4 fruit fly cellular contexts compared by ENCODE assay signal in genomic region chr3R:7536281-7536680, dm6.
TF ChIP-seq lines count a peak whose summit lies in the region.

Gene alpha-Est5, minus strand, starts transcription at chr3R:7536390.

- TF ChIP-seq CTCF in whole organism, embryonic (GFP tag; optimal IDR thresholded peaks at IDR 0.05; lab: Kevin White, UChicago): no peak

TF ChIP-seq in whole organism, adult, 20 proteins besides CTCF, POLR2A, EP300 and RAD21:
- peak; percentile 40 for TF ChIP-seq CG33017 (tag; optimal IDR thresholded peaks at IDR 0.05; lab: Kevin White, UChicago)
- peak; percentile 21 for TF ChIP-seq toe (GFP tag; optimal IDR thresholded peaks at IDR 0.05; lab: Kevin White, UChicago)
- TF ChIP-seq cic (GFP tag; optimal IDR thresholded peaks at IDR 0.05; lab: Kevin White, UChicago): peak; percentile 46
- TF ChIP-seq ovo (GFP tag; optimal IDR thresholded peaks at IDR 0.05; lab: Kevin White, UChicago): no peak
- peak; percentile 4 for TF ChIP-seq Hr96 (GFP tag; optimal IDR thresholded peaks at IDR 0.05; lab: Kevin White, UChicago)
- no peak for TF ChIP-seq pad (GFP tag; optimal IDR thresholded peaks at IDR 0.05; lab: Kevin White, UChicago)
- no peak for TF ChIP-seq CG14711 (tag; optimal IDR thresholded peaks at IDR 0.05; lab: Kevin White, UChicago)
- TF ChIP-seq CG1620 (GFP tag; optimal IDR thresholded peaks at IDR 0.05; lab: Kevin White, UChicago): peak; percentile 41
- peak; percentile 54 for TF ChIP-seq tj (GFP tag; optimal IDR thresholded peaks at IDR 0.05; lab: Kevin White, UChicago)
- no peak for TF ChIP-seq Crg-1 (GFP tag; optimal IDR thresholded peaks at IDR 0.05; lab: Kevin White, UChicago)
- peak; percentile 31 for TF ChIP-seq Mnt (GFP tag; optimal IDR thresholded peaks at IDR 0.05; lab: Kevin White, UChicago)
- peak; percentile 87 for TF ChIP-seq kay (GFP tag; lab: Kevin White, UChicago; ENCODE audit: borderline replicate concordance)
- peak in 1 of 2 experiments; percentile 55 for TF ChIP-seq cnc (optimal IDR thresholded peaks at IDR 0.05; lab: Kevin White, UChicago)
- no peak for TF ChIP-seq CG7045 (GFP tag; optimal IDR thresholded peaks at IDR 0.05; lab: Kevin White, UChicago)
- peak; percentile 29 for TF ChIP-seq bab1 (GFP tag; optimal IDR thresholded peaks at IDR 0.05; lab: Kevin White, UChicago)
- TF ChIP-seq CG5204 (GFP tag; optimal IDR thresholded peaks at IDR 0.05; lab: Kevin White, UChicago): no peak
- TF ChIP-seq CG7101 (tag; optimal IDR thresholded peaks at IDR 0.05; lab: Kevin White, UChicago): peak; percentile 14
- no peak for TF ChIP-seq Clk (GFP tag; optimal IDR thresholded peaks at IDR 0.05; lab: Kevin White, UChicago)
- no peak for TF ChIP-seq CG11617 (GFP tag; optimal IDR thresholded peaks at IDR 0.05; lab: Kevin White, UChicago)
- TF ChIP-seq CG12768 (GFP tag; optimal IDR thresholded peaks at IDR 0.05; lab: Kevin White, UChicago): no peak

TF ChIP-seq in whole organism, embryonic, 481 proteins besides CTCF, POLR2A, EP300 and RAD21:
- peak; percentile 98 for TF ChIP-seq exex (tag; optimal IDR thresholded peaks at IDR 0.05; lab: Kevin White, UChicago)
- TF ChIP-seq grn (GFP tag; optimal IDR thresholded peaks at IDR 0.05; lab: Kevin White, UChicago): peak; percentile 40
- no peak for TF ChIP-seq CG4404 (GFP tag; IDR thresholded peaks at IDR 0.05; lab: Robert Waterston, UW)
- TF ChIP-seq otp (GFP tag; IDR thresholded peaks at IDR 0.05; lab: Robert Waterston, UW): no peak
- no peak for TF ChIP-seq fd102C (GFP tag; optimal IDR thresholded peaks at IDR 0.05; lab: Kevin White, UChicago)
- no peak for TF ChIP-seq Asciz (GFP tag; optimal IDR thresholded peaks at IDR 0.05; lab: Kevin White, UChicago)
- TF ChIP-seq NK7.1 (GFP tag; optimal IDR thresholded peaks at IDR 0.05; lab: Kevin White, UChicago): no peak
- no peak for TF ChIP-seq ATbp (GFP tag; optimal IDR thresholded peaks at IDR 0.05; lab: Kevin White, UChicago)
- no peak for TF ChIP-seq Adf1 (GFP tag; IDR thresholded peaks at IDR 0.05; lab: Robert Waterston, UW)
- peak; percentile 71 for TF ChIP-seq sd (tag; optimal IDR thresholded peaks at IDR 0.05; lab: Kevin White, UChicago)
- TF ChIP-seq danr (GFP tag; IDR thresholded peaks at IDR 0.05; lab: Robert Waterston, UW): no peak
- TF ChIP-seq CG15514 (GFP tag; optimal IDR thresholded peaks at IDR 0.05; lab: Kevin White, UChicago): peak; percentile 2
- TF ChIP-seq CG10565 (GFP tag; optimal IDR thresholded peaks at IDR 0.05; lab: Kevin White, UChicago): no peak
- TF ChIP-seq B-H2 (GFP tag; optimal IDR thresholded peaks at IDR 0.05; lab: Kevin White, UChicago): peak; percentile 8
- TF ChIP-seq E2f1 (GFP tag; IDR thresholded peaks at IDR 0.05; lab: Robert Waterston, UW): no peak
- TF ChIP-seq tup (GFP tag; optimal IDR thresholded peaks at IDR 0.05; lab: Kevin White, UChicago): no peak
- TF ChIP-seq CG34376 (GFP tag; optimal IDR thresholded peaks at IDR 0.05; lab: Kevin White, UChicago): peak; percentile 52
- peak; percentile 51 for TF ChIP-seq mirr (GFP tag; optimal IDR thresholded peaks at IDR 0.05; lab: Kevin White, UChicago)
- no peak for TF ChIP-seq jigr1 (GFP tag; IDR thresholded peaks at IDR 0.05; lab: Robert Waterston, UW)
- TF ChIP-seq CG8281 (tag; optimal IDR thresholded peaks at IDR 0.05; lab: Kevin White, UChicago): no peak
- TF ChIP-seq Hmr (GFP tag; optimal IDR thresholded peaks at IDR 0.05; lab: Kevin White, UChicago): peak; percentile 1
- TF ChIP-seq sug (tag; optimal IDR thresholded peaks at IDR 0.05; lab: Kevin White, UChicago): peak; percentile 53
- no peak for TF ChIP-seq CG1602 (GFP tag; optimal IDR thresholded peaks at IDR 0.05; lab: Kevin White, UChicago)

TF ChIP-seq in whole organism, prepupa, 60 proteins besides CTCF, POLR2A, EP300 and RAD21:
- TF ChIP-seq Sox15 (GFP tag; optimal IDR thresholded peaks at IDR 0.05; lab: Kevin White, UChicago) (no peak), svp (GFP tag; lab: Kevin White, UChicago) (peak; percentile 76), vri (GFP tag; optimal IDR thresholded peaks at IDR 0.05; lab: Kevin White, UChicago) (peak; percentile 10)

TF ChIP-seq in whole organism, wandering third instar larva, 38 proteins besides CTCF, POLR2A, EP300 and RAD21:
- TF ChIP-seq CG9705 (GFP tag; optimal IDR thresholded peaks at IDR 0.05; lab: Kevin White, UChicago) (no peak), Rel (GFP tag; optimal IDR thresholded peaks at IDR 0.05; lab: Kevin White, UChicago) (no peak), Rel (tag; optimal IDR thresholded peaks at IDR 0.05; lab: Kevin White, UChicago) (peak; percentile 26), dl (GFP tag; optimal IDR thresholded peaks at IDR 0.05; lab: Kevin White, UChicago; ENCODE audit: insufficient read depth in 1 of 2, partially characterized antibody in 2 of 2) (no peak), N (GFP tag; optimal IDR thresholded peaks at IDR 0.05; lab: Kevin White, UChicago) (no peak), jim (GFP tag; optimal IDR thresholded peaks at IDR 0.05; lab: Kevin White, UChicago) (no peak), psq (GFP tag; optimal IDR thresholded peaks at IDR 0.05; lab: Kevin White, UChicago) (no peak), Hr83 (GFP tag; optimal IDR thresholded peaks at IDR 0.05; lab: Kevin White, UChicago; ENCODE audit: poor library complexity, severe bottlenecking) (peak; percentile 31), Jra (GFP tag; optimal IDR thresholded peaks at IDR 0.05; lab: Kevin White, UChicago) (no peak), Dif (GFP tag; optimal IDR thresholded peaks at IDR 0.05; lab: Kevin White, UChicago; ENCODE audit: partially characterized antibody) (peak; percentile 24), lola (GFP tag; optimal IDR thresholded peaks at IDR 0.05; lab: Kevin White, UChicago) (no peak), Abd-B (GFP tag; optimal IDR thresholded peaks at IDR 0.05; lab: Kevin White, UChicago) (no peak), dmrt93B (GFP tag; optimal IDR thresholded peaks at IDR 0.05; lab: Kevin White, UChicago) (no peak), Sp1 (GFP tag; optimal IDR thresholded peaks at IDR 0.05; lab: Kevin White, UChicago) (no peak), h (GFP tag; optimal IDR thresholded peaks at IDR 0.05; lab: Kevin White, UChicago) (no peak), foxo (GFP tag; optimal IDR thresholded peaks at IDR 0.05; lab: Kevin White, UChicago) (no peak), tai (GFP tag; optimal IDR thresholded peaks at IDR 0.05; lab: Kevin White, UChicago) (no peak), CrebA (GFP tag; optimal IDR thresholded peaks at IDR 0.05; lab: Kevin White, UChicago; ENCODE audit: borderline replicate concordance) (peak; percentile 70), Hnf4 (GFP tag; optimal IDR thresholded peaks at IDR 0.05; lab: Kevin White, UChicago) (no peak)
